Fruit fly (Drosophila melanogaster) S2 (cell line): ENCODE data around the gene CG3984.

ENCODE experiments used
- CG8478 ChIP-seq: fragments of >200 bp; optimal IDR thresholded peaks from 2 replicates; lab custom pipeline; 2018
- CTCF ChIP-seq, 2 experiments: fragments of >200 bp; optimal IDR thresholded peaks; 2 replicates each; lab custom pipeline; 2018

dm6 chr3R:15112232-15112631 is 24.7 kb upstream of the CG3984 start:
- TF ChIP-seq CG8478 (lab: Kevin White, UChicago): no peak
- TF ChIP-seq CTCF (optimal IDR thresholded peaks at IDR 0.05; lab: Kevin White, UChicago): no peak
